Worm (Caenorhabditis elegans) whole organism, midembryonic: ENCODE results near the gene F59B10.2.

Source experiments
- T22C8.4 ChIP-seq: fragments of 200-800 bp; sonication (Bioruptor generic); IDR thresholded peaks from 2 replicates; pipeline ENCODE4 v1.3.6; 2022; ENCODE audit warnings: missing genetic modification characterization, missing compliant biosample characterization
- cog-1 ChIP-seq: sonication (generic microtip); optimal IDR thresholded peaks from 2 replicates; lab custom pipeline; 2016; ENCODE audit warnings: missing genetic modification characterization, missing compliant biosample characterization
- flt-1 ChIP-seq: fragments of 200-800 bp; sonication (Bioruptor generic); IDR thresholded peaks from 2 replicates; pipeline ENCODE4 v1.3.6; 2022; ENCODE audit warnings: missing genetic modification characterization, missing compliant biosample characterization
- klf-2 ChIP-seq: fragments of 200-800 bp; sonication (Bioruptor generic); conservative IDR thresholded peaks from 2 replicates; pipeline ENCODE4 v1.3.6; 2022; ENCODE audit warnings: missing genetic modification reagents, missing genetic modification characterization, missing compliant biosample characterization
- med-1 ChIP-seq: sonication (generic microtip); optimal IDR thresholded peaks from 2 replicates; lab custom pipeline; 2017; ENCODE audit warnings: missing genetic modification characterization, mild to moderate bottlenecking, missing compliant biosample characterization, antibody characterized with exemption, missing genetic modification reagents; ENCODE audit not compliant: insufficient read depth
- ref-1 ChIP-seq: fragments of 200-800 bp; sonication (Bioruptor generic); conservative IDR thresholded peaks from 2 replicates; pipeline ENCODE4 v1.3.6; 2022; ENCODE audit warnings: missing genetic modification reagents, missing genetic modification characterization, missing compliant biosample characterization
- tab-1 ChIP-seq: fragments of 200-800 bp; sonication (Bioruptor generic); IDR thresholded peaks from 2 replicates; pipeline ENCODE4 v1.3.6; 2022; ENCODE audit warnings: missing genetic modification characterization, missing compliant biosample characterization
- ztf-23 ChIP-seq: fragments of 200-800 bp; sonication (Bioruptor generic); IDR thresholded peaks from 2 replicates; pipeline ENCODE4 v1.3.6; 2022; ENCODE audit warnings: missing genetic modification reagents, missing genetic modification characterization, missing compliant biosample characterization
- ztf-29 ChIP-seq: fragments of 200-800 bp; sonication (Bioruptor generic); IDR thresholded peaks from 2 replicates; pipeline ENCODE4 v1.3.6; 2022; ENCODE audit warnings: missing genetic modification reagents, missing genetic modification characterization, missing compliant biosample characterization

The F59B10.2 gene

DNA sequence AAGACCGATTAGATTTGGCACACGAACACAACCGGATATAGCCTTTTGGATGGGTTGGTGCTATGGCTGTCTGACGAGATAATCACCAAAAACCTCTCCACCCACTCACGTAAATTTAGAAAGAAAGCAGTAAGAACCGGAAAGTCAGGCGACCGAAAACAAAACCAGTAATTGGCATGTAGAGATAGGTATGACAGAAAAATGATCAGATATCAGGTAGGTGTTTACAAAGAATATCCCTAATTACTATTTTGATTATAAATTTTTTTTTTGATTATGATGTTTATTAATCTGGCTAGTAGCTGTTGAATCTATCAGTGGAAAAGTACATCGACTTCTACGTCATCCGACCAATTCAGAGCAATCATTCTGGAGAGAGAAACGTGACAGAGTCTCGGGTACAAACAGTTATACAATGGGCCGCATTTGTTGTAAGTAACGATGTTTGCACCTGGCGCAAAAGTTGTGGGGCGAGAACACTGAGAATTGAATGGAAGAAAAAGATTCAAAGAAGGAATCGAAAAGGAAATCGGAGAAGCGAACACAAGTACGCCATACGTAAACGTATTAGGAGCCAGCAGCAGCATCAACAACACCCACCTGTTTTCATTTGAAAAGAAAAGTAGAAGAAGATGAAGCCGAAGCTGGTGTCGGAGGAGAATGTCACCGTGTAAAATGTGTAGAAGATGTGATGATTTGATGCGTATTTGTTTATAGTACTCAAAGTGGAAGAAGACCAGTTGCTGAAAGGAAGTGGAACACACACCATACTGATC, 41.4 kb upstream of the F59B10.2 start:
- no peak for TF ChIP-seq ref-1 (GFP tag; lab: Robert Waterston, UW)
- no peak for TF ChIP-seq tab-1 (GFP tag; lab: Robert Waterston, UW)
- no peak for TF ChIP-seq T22C8.4 (GFP tag; lab: Robert Waterston, UW)
- no peak for TF ChIP-seq flt-1 (GFP tag; lab: Robert Waterston, UW)
- no peak for TF ChIP-seq ztf-23 (GFP tag; lab: Robert Waterston, UW)
- TF ChIP-seq cog-1 (tag; lab: Kevin White, UChicago) = no peak
- no peak for TF ChIP-seq ztf-29 (GFP tag; lab: Robert Waterston, UW)
- TF ChIP-seq klf-2 (GFP tag; lab: Robert Waterston, UW) = no peak
- no peak for TF ChIP-seq med-1

DNA sequence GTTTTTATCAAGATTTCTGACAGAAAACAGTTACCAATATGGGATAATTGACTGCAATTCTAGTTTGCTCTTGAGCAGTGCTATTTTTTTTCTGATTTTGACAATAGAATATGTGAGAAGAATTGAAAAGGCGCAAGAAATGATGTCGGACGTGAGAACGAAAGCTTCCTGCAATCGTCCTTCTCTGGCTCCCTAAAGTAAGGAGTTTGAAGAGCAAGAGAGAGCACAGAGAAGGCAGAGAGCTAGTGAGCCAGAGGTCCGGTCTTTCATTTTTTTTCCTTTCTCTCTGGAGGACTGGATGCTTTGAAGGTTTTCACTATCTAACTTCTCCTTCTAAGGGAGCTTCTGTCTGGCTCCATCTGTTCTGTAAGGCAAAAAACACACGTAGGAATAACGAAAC, 40.5 kb upstream of the F59B10.2 start:
- no peak for TF ChIP-seq T22C8.4 (GFP tag; lab: Robert Waterston, UW)
- TF ChIP-seq cog-1 (tag; lab: Kevin White, UChicago) = no peak
- TF ChIP-seq flt-1 (GFP tag; lab: Robert Waterston, UW) = no peak
- no peak for TF ChIP-seq ref-1 (GFP tag; lab: Robert Waterston, UW)
- no peak for TF ChIP-seq med-1
- TF ChIP-seq ztf-29 (GFP tag; lab: Robert Waterston, UW) = no peak
- no peak for TF ChIP-seq tab-1 (GFP tag; lab: Robert Waterston, UW)

DNA sequence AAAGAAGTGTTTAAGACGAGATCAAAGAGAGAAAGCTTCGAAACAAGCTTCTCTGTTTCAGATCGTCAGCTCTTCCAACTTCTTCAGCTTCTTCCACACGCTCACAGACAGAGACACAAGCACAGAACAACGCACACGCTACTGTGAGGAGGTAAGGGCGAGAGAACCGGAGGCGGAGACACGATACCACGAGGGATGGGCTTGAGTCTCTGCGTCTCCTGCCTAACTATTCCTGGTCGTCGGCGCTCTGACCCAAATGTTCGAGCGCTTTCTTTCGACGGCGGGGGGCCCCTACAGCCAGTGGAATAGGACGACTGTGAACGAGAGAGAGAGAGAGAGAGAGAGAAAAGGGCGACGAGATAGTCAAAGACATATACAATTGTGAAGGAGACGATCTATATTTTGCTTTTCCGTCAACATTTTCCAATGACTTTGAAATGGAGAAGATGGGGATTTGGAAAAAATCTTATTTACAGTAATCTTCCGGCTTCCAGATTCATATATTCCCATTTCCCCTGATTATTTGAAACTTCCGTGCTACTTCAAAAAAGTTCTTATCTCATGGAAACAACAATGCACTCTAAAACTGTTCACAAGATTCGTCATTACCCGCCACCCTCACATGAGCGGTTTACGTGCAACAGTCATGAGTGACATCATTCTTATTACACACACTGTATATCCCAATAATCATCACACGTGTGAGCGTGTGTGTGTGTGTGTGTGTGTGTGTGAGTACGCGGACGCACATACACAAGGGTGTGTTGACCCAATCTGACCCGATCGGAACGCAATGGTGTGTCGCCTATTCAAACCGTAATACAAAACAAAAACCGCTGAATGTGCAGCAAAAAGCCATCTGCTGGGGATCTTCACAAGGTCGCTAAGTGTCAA, 39.4 kb upstream of the F59B10.2 start:
- TF ChIP-seq ref-1 (GFP tag; lab: Robert Waterston, UW) (no peak), T22C8.4 (GFP tag; lab: Robert Waterston, UW) (no peak), ztf-29 (GFP tag; lab: Robert Waterston, UW) (peak; percentile 85), flt-1 (GFP tag; lab: Robert Waterston, UW) (peak; percentile 80), med-1 (no peak), ztf-23 (GFP tag; lab: Robert Waterston, UW) (peak; percentile 71; the same call in 1 of the 2 replicates), tab-1 (GFP tag; lab: Robert Waterston, UW) (no peak), klf-2 (GFP tag; lab: Robert Waterston, UW) (no peak), cog-1 (tag; lab: Kevin White, UChicago) (no peak)

DNA sequence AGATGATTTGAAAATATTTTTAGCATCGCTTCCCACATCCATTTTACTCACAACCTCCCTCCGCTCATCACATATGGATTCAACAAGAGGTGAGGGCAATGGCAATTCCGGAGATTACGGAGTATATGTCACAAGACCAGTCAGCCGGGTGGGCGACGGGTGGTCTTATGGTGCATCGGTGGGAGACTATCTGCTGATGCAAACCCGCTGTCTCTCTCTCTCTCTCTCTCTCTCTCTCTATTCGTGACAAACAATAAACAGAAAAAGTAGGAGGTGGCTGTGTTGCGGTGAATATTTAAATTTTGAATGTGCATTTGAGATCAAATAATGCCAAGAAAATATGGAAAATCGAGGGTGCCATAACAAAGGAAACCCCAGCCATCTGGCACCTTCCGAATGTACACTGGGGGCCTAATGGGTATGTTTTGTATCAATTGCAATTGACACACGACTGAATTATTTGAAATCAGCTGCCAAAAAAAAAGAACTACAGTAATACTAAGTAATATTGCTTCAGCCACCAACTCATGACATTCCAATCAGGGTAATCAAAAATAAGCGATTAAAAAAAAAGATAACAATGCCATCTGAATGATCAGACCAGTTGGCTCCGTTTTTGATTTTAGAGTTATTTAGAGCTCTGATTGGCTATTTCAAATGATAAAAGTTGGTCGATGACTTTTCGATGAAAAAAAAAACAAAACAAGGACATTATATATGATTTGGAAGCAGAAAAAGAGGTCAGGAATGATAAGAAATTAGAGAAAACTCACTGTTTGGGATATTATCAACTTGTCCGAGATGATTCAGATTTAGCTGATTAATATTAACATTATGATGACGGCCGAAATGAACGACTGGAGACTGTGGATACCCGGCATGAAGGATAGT, 38.4 kb upstream of the F59B10.2 start:
- TF ChIP-seq ztf-29 (GFP tag; lab: Robert Waterston, UW) (no peak), flt-1 (GFP tag; lab: Robert Waterston, UW) (peak; percentile 45; the same call in 1 of the 2 replicates)

DNA sequence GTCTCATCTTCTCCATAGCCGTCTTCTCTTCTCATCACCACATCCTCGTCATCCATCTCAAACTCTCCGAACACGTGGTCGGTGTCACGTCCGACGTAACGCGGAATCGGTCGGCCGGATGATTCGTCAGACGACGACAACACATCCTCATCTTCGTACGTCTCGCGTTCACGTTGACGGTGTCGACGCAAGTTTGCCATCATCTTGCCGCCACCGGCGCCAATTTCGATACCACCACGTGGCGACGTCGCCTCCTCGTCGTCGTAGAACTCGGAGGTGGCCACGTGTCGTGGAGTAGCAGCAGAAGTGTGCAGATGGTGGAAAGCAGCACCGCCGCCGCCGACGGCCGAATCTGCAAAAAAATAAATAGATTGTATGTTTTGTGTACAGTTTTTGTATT, 37.7 kb upstream of the F59B10.2 start:
- no peak for TF ChIP-seq tab-1 (GFP tag; lab: Robert Waterston, UW)
- no peak for TF ChIP-seq cog-1 (tag; lab: Kevin White, UChicago)
- no peak for TF ChIP-seq ref-1 (GFP tag; lab: Robert Waterston, UW)
- TF ChIP-seq flt-1 (GFP tag; lab: Robert Waterston, UW) = peak; percentile 61; the same call in 1 of the 2 replicates

DNA sequence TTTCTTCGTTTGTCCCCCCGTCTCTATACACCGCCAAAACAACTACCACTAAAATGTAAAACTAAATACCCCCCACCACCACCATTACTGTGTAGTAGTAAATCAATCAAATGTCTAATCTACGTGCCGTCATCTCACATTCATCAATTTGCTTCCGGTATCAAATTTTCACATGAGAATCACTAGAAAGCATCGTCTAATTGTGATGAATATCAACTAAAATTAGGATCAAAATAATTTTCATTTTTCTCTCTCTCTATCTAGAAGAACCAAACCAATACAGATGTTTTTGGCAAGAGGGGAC, 37.1 kb upstream of the F59B10.2 start:
- TF ChIP-seq ztf-29 (GFP tag; lab: Robert Waterston, UW) (no peak), med-1 (no peak), T22C8.4 (GFP tag; lab: Robert Waterston, UW) (no peak), cog-1 (tag; lab: Kevin White, UChicago) (no peak), flt-1 (GFP tag; lab: Robert Waterston, UW) (no peak), ref-1 (GFP tag; lab: Robert Waterston, UW) (no peak), tab-1 (GFP tag; lab: Robert Waterston, UW) (no peak), ztf-23 (GFP tag; lab: Robert Waterston, UW) (no peak), klf-2 (GFP tag; lab: Robert Waterston, UW) (no peak)

DNA sequence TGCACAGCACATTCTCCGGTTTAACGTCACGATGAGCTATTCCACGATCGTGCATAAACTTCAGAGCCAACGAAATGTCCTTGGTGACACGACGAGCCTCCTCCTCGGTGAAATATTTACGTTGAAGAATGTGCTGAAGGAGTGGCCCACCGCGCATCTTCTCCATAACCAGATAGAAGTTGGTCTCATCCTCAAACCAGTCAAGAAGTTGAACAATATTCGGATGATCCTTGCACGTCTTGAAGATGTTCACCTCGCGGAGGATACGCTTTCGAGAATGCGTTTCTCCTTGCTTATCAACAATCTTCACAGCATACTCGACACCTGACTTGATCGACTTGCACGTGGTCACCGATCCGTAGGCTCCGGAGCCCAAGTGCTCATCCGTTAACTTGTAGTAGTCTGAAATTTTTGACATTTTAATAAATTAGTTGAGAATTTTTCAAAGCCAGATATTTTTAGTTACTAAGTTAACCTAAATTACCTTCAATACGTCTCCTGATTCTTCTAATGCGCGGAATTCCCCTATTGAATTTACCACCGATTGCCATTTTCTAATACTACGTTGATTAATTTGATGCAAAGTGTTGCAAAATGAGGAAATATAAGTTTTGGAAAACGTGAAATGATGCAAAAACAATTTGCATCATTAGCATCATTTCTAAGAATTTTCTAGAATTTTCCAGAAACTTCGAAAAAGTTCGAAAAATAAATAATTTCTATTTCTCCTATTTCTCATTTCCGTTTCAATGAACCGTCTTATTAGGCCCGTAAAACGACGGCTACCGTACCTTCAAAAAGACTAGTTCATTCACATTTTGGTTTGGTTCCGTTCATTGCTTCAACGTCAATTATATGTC, 36.5 kb upstream of the F59B10.2 start:
- TF ChIP-seq klf-2 (GFP tag; lab: Robert Waterston, UW) = no peak
- TF ChIP-seq ztf-23 (GFP tag; lab: Robert Waterston, UW) = no peak
- no peak for TF ChIP-seq tab-1 (GFP tag; lab: Robert Waterston, UW)
- no peak for TF ChIP-seq med-1
- no peak for TF ChIP-seq cog-1 (tag; lab: Kevin White, UChicago)
- no peak for TF ChIP-seq ztf-29 (GFP tag; lab: Robert Waterston, UW)
- TF ChIP-seq ref-1 (GFP tag; lab: Robert Waterston, UW) = no peak
- no peak for TF ChIP-seq T22C8.4 (GFP tag; lab: Robert Waterston, UW)
- TF ChIP-seq flt-1 (GFP tag; lab: Robert Waterston, UW) = no peak

DNA sequence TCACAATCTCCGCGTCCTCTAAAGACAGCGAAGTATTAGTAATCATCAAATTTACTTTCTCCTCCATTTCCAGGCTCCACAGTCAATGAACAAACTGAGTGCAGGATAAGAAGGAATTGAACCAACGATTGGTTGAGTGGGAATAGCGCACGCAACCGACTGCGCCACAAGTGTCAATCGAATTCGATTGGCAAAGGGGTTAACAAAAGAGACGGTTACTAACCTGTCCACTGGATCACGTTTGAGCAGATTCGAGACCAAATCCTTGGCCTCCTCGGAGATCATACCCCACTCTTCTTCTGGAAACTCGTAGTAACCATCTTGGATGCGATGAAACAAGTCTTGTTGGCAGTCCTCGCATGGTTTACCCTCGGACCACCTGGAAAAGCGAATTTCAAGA, 35.6 kb upstream of the F59B10.2 start:
- TF ChIP-seq med-1 (no peak), tab-1 (GFP tag; lab: Robert Waterston, UW) (no peak), ref-1 (GFP tag; lab: Robert Waterston, UW) (0 out of 2 replicates have a peak, but pooled peaks have one; percentile 12), ztf-23 (GFP tag; lab: Robert Waterston, UW) (no peak), flt-1 (GFP tag; lab: Robert Waterston, UW) (peak; percentile 73), ztf-29 (GFP tag; lab: Robert Waterston, UW) (no peak)
